Worm (Caenorhabditis elegans): Measurements from ENCODE around the gene btb-7.

DNA sequence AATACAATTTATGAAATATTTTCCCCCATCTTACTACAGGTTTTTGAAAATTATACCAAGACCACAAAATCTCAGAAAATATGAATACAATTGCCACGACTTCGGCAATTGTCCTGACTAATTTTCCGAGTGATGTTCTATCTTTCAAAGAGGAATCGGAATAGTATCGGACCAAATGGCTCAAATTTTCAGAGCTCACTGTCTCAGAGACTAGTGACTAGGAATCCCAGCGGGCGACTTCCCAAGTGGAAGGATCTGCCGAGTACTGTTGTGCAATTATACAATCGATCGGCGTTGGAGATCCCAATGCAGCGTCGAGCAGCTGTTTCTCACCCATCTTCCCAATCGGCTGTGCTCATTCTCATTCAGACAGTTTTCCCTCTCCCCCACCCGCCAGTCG is 12.7 kb downstream of the btb-7 start, which contains the start of gene F45C12.17:
- no peak for TF ChIP-seq mls-2 (tag; optimal IDR thresholded peaks at IDR 0.05)
- TF ChIP-seq lin-13 (tag; optimal IDR thresholded peaks at IDR 0.05) = no peak
- TF ChIP-seq blmp-1 (tag; optimal IDR thresholded peaks at IDR 0.05) = no peak
- TF ChIP-seq snpc-4 (tag; optimal IDR thresholded peaks at IDR 0.05) = no peak
- TF ChIP-seq ztf-11 (tag; optimal IDR thresholded peaks at IDR 0.05) = no peak

Data from whole organism, mixed stage, embryonic.